Worm (Caenorhabditis elegans) whole organism, L4 larva: ENCODE results near the gene K09G1.2.

Experiments
- ceh-82 ChIP-seq: sonication (generic microtip); optimal IDR thresholded peaks from 2 replicates; lab custom pipeline; 2017; ENCODE audit warnings: missing biosample characterization, missing genetic modification characterization
- fos-1 ChIP-seq: fragments of 150-350 bp; optimal IDR thresholded peaks from 2 replicates; lab custom pipeline; 2014; ENCODE audit warnings: missing biosample characterization, missing genetic modification characterization
- lin-15B ChIP-seq: fragments of 150-350 bp; sonication (generic microtip); optimal IDR thresholded peaks from 3 replicates; lab custom pipeline; 2014; ENCODE audit warnings: missing biosample characterization, missing genetic modification characterization
- nhr-10 ChIP-seq: fragments of 150-350 bp; optimal IDR thresholded peaks from 2 replicates; lab custom pipeline; 2014; ENCODE audit warnings: missing biosample characterization, missing genetic modification characterization
- nhr-237 ChIP-seq: sonication (generic microtip); optimal IDR thresholded peaks from 2 replicates; lab custom pipeline; 2017; ENCODE audit warnings: missing biosample characterization, missing genetic modification characterization
- nhr-25 ChIP-seq: sonication (generic microtip); optimal IDR thresholded peaks from 2 replicates; lab custom pipeline; 2017; ENCODE audit warnings: missing genetic modification characterization, mild to moderate bottlenecking, missing compliant biosample characterization, antibody characterized with exemption, moderate library complexity, borderline replicate concordance; ENCODE audit not compliant: insufficient read depth
- php-3 ChIP-seq: fragments of 200-800 bp; sonication (Bioruptor generic); IDR thresholded peaks from 2 replicates; pipeline ENCODE4 v1.3.6; 2022; ENCODE audit warnings: missing genetic modification reagents, missing genetic modification characterization, missing compliant biosample characterization
- unc-130 ChIP-seq: sonication (generic microtip); optimal IDR thresholded peaks from 2 replicates; lab custom pipeline; 2016; ENCODE audit warnings: missing genetic modification reagents, missing genetic modification characterization, missing compliant biosample characterization

ce11 chrV:9571673-9572072 is 18.7 kb upstream of the K09G1.2 start:
- TF ChIP-seq lin-15B (tag; lab: Kevin White, UChicago) (no peak), nhr-237 (no peak), nhr-25 (no peak), fos-1 (tag; lab: Kevin White, UChicago) (no peak), php-3 (no peak), nhr-10 (tag; lab: Kevin White, UChicago) (no peak), ceh-82 (tag; lab: Kevin White, UChicago) (no peak), unc-130 (no peak)
